Fruit fly (Drosophila melanogaster) whole organism, embryonic: ENCODE data around the gene Fkbp59.

Experiments
- Aef1 ChIP-seq: fragments of 200-800 bp; sonication (Bioruptor generic); IDR thresholded peaks from 3 replicates; pipeline ENCODE4 v1.3.6; 2022; ENCODE audit warnings: missing biosample characterization, missing genetic modification characterization
- Bdp1 ChIP-seq: fragments of 200-800 bp; sonication (Bioruptor generic); optimal IDR thresholded peaks from 3 replicates; lab custom pipeline; 2016; ENCODE audit warnings: missing biosample characterization, missing genetic modification characterization
- CG11247 ChIP-seq: fragments of 200-800 bp; sonication (Bioruptor generic); IDR thresholded peaks from 2 replicates; pipeline ENCODE4 v1.3.6; 2022; ENCODE audit warnings: missing biosample characterization, missing genetic modification characterization
- CG11456 ChIP-seq: fragments of 200-800 bp; sonication (Bioruptor generic); IDR thresholded peaks from 3 replicates; pipeline ENCODE4 v1.3.6; 2022; ENCODE audit warnings: missing biosample characterization, missing genetic modification characterization
- CG13123 ChIP-seq: fragments of 200-800 bp; sonication (Bioruptor generic); optimal IDR thresholded peaks from 2 replicates; lab custom pipeline; 2016; ENCODE audit warnings: missing biosample characterization, missing genetic modification characterization
- CG14441 ChIP-seq: fragments of 200-800 bp; sonication (Bioruptor generic); IDR thresholded peaks from 2 replicates; pipeline ENCODE4 v1.3.6; 2022; ENCODE audit warnings: missing biosample characterization, missing genetic modification characterization
- CG15073 ChIP-seq: fragments of 200-800 bp; sonication (Bioruptor generic); optimal IDR thresholded peaks from 2 replicates; lab custom pipeline; 2016; ENCODE audit warnings: missing biosample characterization, missing genetic modification characterization
- CG17328 ChIP-seq: fragments of 200-800 bp; sonication (Bioruptor generic); IDR thresholded peaks from 2 replicates; pipeline ENCODE4 v1.3.6; 2022; ENCODE audit warnings: missing biosample characterization, missing genetic modification characterization
- CG17612 ChIP-seq: fragments of 200-800 bp; sonication (Bioruptor generic); IDR thresholded peaks from 2 replicates; pipeline ENCODE4 v1.3.6; 2022; ENCODE audit warnings: missing biosample characterization, missing genetic modification characterization
- CG1792 ChIP-seq: fragments of 200-800 bp; sonication (Bioruptor generic); optimal IDR thresholded peaks from 2 replicates; lab custom pipeline; 2016; ENCODE audit warnings: missing biosample characterization, missing genetic modification characterization
- CG2202 ChIP-seq: fragments of 200-800 bp; sonication (Bioruptor generic); optimal IDR thresholded peaks from 2 replicates; lab custom pipeline; 2018; ENCODE audit warnings: missing biosample characterization, mild to moderate bottlenecking, missing genetic modification characterization
- CG2678 ChIP-seq: fragments of 200-800 bp; sonication (Bioruptor generic); optimal IDR thresholded peaks from 3 replicates; lab custom pipeline; 2019; ENCODE audit warnings: missing biosample characterization, mild to moderate bottlenecking, missing genetic modification characterization, moderate library complexity
- CG2712 ChIP-seq: fragments of 200-800 bp; optimal IDR thresholded peaks from 3 replicates; lab custom pipeline; 2019; ENCODE audit warnings: missing biosample characterization, mild to moderate bottlenecking, missing genetic modification characterization, moderate library complexity
- CG43689 ChIP-seq: fragments of 200-800 bp; sonication (Bioruptor generic); IDR thresholded peaks from 2 replicates; pipeline ENCODE4 v1.3.6; 2022; ENCODE audit warnings: missing biosample characterization, missing genetic modification characterization
- CG4424 ChIP-seq: fragments of 200-800 bp; sonication (Bioruptor generic); optimal IDR thresholded peaks from 3 replicates; lab custom pipeline; 2016; ENCODE audit warnings: missing biosample characterization, missing genetic modification characterization
- CG7271 ChIP-seq: fragments of 200-800 bp; sonication (Bioruptor generic); optimal IDR thresholded peaks from 2 replicates; lab custom pipeline; 2018; ENCODE audit warnings: missing biosample characterization, mild to moderate bottlenecking, missing genetic modification characterization, moderate library complexity
- CG9437 ChIP-seq: fragments of 200-800 bp; sonication (Bioruptor generic); optimal IDR thresholded peaks from 2 replicates; lab custom pipeline; 2018; ENCODE audit warnings: missing biosample characterization, mild to moderate bottlenecking, missing genetic modification characterization
- CG9876 ChIP-seq: fragments of 200-800 bp; sonication (Bioruptor generic); optimal IDR thresholded peaks from 2 replicates; lab custom pipeline; 2016; ENCODE audit warnings: missing biosample characterization, missing genetic modification characterization
- Gug ChIP-seq: fragments of 200-800 bp; sonication (Bioruptor generic); IDR thresholded peaks from 4 replicates; pipeline ENCODE4 v1.3.6; 2022; ENCODE audit warnings: missing biosample characterization, missing genetic modification characterization
- HmgZ ChIP-seq: fragments of 200-800 bp; sonication (Bioruptor generic); optimal IDR thresholded peaks from 2 replicates; lab custom pipeline; 2018; ENCODE audit warnings: missing biosample characterization, mild to moderate bottlenecking, missing genetic modification characterization
- Hr3 ChIP-seq: fragments of 200-800 bp; sonication (Bioruptor generic); optimal IDR thresholded peaks from 3 replicates; lab custom pipeline; 2016; ENCODE audit warnings: missing biosample characterization, missing genetic modification characterization
- Lpt ChIP-seq: fragments of >200 bp; optimal IDR thresholded peaks from 2 replicates; lab custom pipeline; 2018; ENCODE audit warnings: missing biosample characterization, missing genetic modification characterization
- Max ChIP-seq: fragments of 200-800 bp; sonication (Bioruptor generic); optimal IDR thresholded peaks from 2 replicates; lab custom pipeline; 2016; ENCODE audit warnings: missing biosample characterization, mild to moderate bottlenecking, missing genetic modification characterization
- Neu2 ChIP-seq: fragments of 200-800 bp; sonication (Bioruptor generic); optimal IDR thresholded peaks from 3 replicates; lab custom pipeline; 2016; ENCODE audit warnings: missing biosample characterization, missing genetic modification characterization, borderline replicate concordance
- NfI ChIP-seq: fragments of 200-800 bp; sonication (Bioruptor generic); optimal IDR thresholded peaks from 3 replicates; lab custom pipeline; 2018; ENCODE audit warnings: missing biosample characterization, mild to moderate bottlenecking, missing genetic modification characterization, moderate library complexity
- Opbp ChIP-seq: fragments of 200-800 bp; sonication (Bioruptor generic); IDR thresholded peaks from 3 replicates; pipeline ENCODE4 v1.3.6; 2022; ENCODE audit warnings: missing biosample characterization, missing genetic modification characterization; ENCODE audit not compliant: partially characterized antibody
- PHDP ChIP-seq: fragments of 200-800 bp; sonication (Bioruptor generic); optimal IDR thresholded peaks from 3 replicates; lab custom pipeline; 2018; ENCODE audit warnings: missing biosample characterization, mild to moderate bottlenecking, missing genetic modification characterization, moderate library complexity
- Sin3A ChIP-seq: fragments of >200 bp; optimal IDR thresholded peaks from 2 replicates; lab custom pipeline; 2018
- Spps ChIP-seq: fragments of 200-800 bp; sonication (Bioruptor generic); optimal IDR thresholded peaks from 2 replicates; lab custom pipeline; 2018; ENCODE audit warnings: missing biosample characterization, mild to moderate bottlenecking, missing genetic modification characterization
- al ChIP-seq: fragments of 200-800 bp; sonication (Bioruptor generic); IDR thresholded peaks from 2 replicates; pipeline ENCODE4 v1.3.6; 2022; ENCODE audit warnings: missing biosample characterization, missing genetic modification characterization
- br ChIP-seq: fragments of >200 bp; optimal IDR thresholded peaks from 2 replicates; lab custom pipeline; 2017
- bsh ChIP-seq, 2 experiments: fragments of 200-800 bp; sonication (Bioruptor generic); optimal IDR thresholded peaks; 2 replicates each; lab custom pipeline; 2017 to 2018; ENCODE audit warnings: mild to moderate bottlenecking in 2 of 2, missing biosample characterization in 2 of 2, missing genetic modification characterization in 2 of 2, moderate library complexity in 1 of 2
- corto ChIP-seq: fragments of 200-800 bp; sonication (Bioruptor generic); optimal IDR thresholded peaks from 2 replicates; lab custom pipeline; 2016; ENCODE audit warnings: missing biosample characterization, mild to moderate bottlenecking, missing genetic modification characterization, moderate library complexity
- crc ChIP-seq: fragments of 200-800 bp; sonication (Bioruptor generic); optimal IDR thresholded peaks from 2 replicates; lab custom pipeline; 2016; ENCODE audit warnings: missing biosample characterization, missing genetic modification characterization
- cwo ChIP-seq: fragments of 200-800 bp; sonication (Bioruptor generic); optimal IDR thresholded peaks from 3 replicates; lab custom pipeline; 2017; ENCODE audit warnings: missing biosample characterization, missing genetic modification characterization, mild to moderate bottlenecking, moderate library complexity, missing genetic modification reagents
- esg ChIP-seq: fragments of 200-800 bp; sonication (Bioruptor generic); conservative IDR thresholded peaks from 2 replicates; pipeline ENCODE4 v1.3.6; 2022; ENCODE audit warnings: missing biosample characterization, missing genetic modification characterization
- exex ChIP-seq: fragments of 200-800 bp; sonication (Bioruptor generic); optimal IDR thresholded peaks from 4 replicates; lab custom pipeline; 2018; ENCODE audit warnings: missing biosample characterization, mild to moderate bottlenecking, missing genetic modification characterization, moderate library complexity
- eyg ChIP-seq: fragments of 200-800 bp; sonication (Bioruptor generic); optimal IDR thresholded peaks from 3 replicates; lab custom pipeline; 2016; ENCODE audit warnings: missing biosample characterization, missing genetic modification characterization
- hkb ChIP-seq, 2 experiments: fragments of 200-800 bp in 1 of 2; fragments of >200 bp in 1 of 2; sonication (Bioruptor generic) in 1 of 2; IDR thresholded peaks in 1 of 2; optimal IDR thresholded peaks in 1 of 2; 2 replicates each; pipeline versions ENCODE4 v1.3.6 to Lab custom; 2017 to 2022; ENCODE audit warnings: missing biosample characterization in 1 of 2, missing genetic modification characterization in 1 of 2
- jigr1 ChIP-seq: fragments of 200-800 bp; sonication (Bioruptor generic); IDR thresholded peaks from 3 replicates; pipeline ENCODE4 v1.3.6; 2022; ENCODE audit warnings: missing biosample characterization, missing genetic modification characterization
- kni ChIP-seq: fragments of 200-800 bp; sonication (Bioruptor generic); optimal IDR thresholded peaks from 3 replicates; lab custom pipeline; 2017; ENCODE audit warnings: mild to moderate bottlenecking, missing biosample characterization, missing genetic modification reagents, missing genetic modification characterization
- lola ChIP-seq, 3 experiments: fragments of >200 bp in 2 of 3; fragments of 200-800 bp in 1 of 3; sonication (Bioruptor generic) in 1 of 3; optimal IDR thresholded peaks; 2 replicates each; lab custom pipeline; 2017 to 2019; ENCODE audit warnings: missing biosample characterization in 3 of 3, missing genetic modification characterization in 3 of 3, mild to moderate bottlenecking in 1 of 3, moderate library complexity in 1 of 3
- maf-S ChIP-seq: fragments of 200-800 bp; sonication (Bioruptor generic); optimal IDR thresholded peaks from 2 replicates; lab custom pipeline; 2016; ENCODE audit warnings: missing biosample characterization, missing genetic modification characterization
- pan ChIP-seq, 4 experiments: fragments of >200 bp in 3 of 4; fragments of 200-800 bp in 1 of 4; sonication (Bioruptor generic) in 1 of 4; optimal IDR thresholded peaks in 3 of 4; IDR thresholded peaks in 1 of 4; 2 replicates each; pipeline versions ENCODE4 v1.3.6 to Lab custom; 2017 to 2022; ENCODE audit warnings: missing biosample characterization in 2 of 4, missing genetic modification characterization in 2 of 4, mixed read lengths in 1 of 4
- ranshi ChIP-seq: fragments of 200-800 bp; sonication (Bioruptor generic); IDR thresholded peaks from 2 replicates; pipeline ENCODE4 v1.3.6; 2022; ENCODE audit warnings: missing biosample characterization, missing genetic modification characterization
- sd ChIP-seq: fragments of 200-800 bp; sonication (Bioruptor generic); optimal IDR thresholded peaks from 3 replicates; lab custom pipeline; 2018; ENCODE audit warnings: missing biosample characterization, mild to moderate bottlenecking, missing genetic modification characterization, moderate library complexity
- sens-2 ChIP-seq: fragments of 200-800 bp; sonication (Bioruptor generic); IDR thresholded peaks from 2 replicates; pipeline ENCODE4 v1.3.6; 2022; ENCODE audit warnings: missing biosample characterization, missing genetic modification characterization
- slou ChIP-seq: fragments of 200-800 bp; sonication (Bioruptor generic); optimal IDR thresholded peaks from 3 replicates; lab custom pipeline; 2016; ENCODE audit warnings: missing biosample characterization, missing genetic modification characterization
- sr ChIP-seq: fragments of 200-800 bp; sonication (Bioruptor generic); IDR thresholded peaks from 3 replicates; pipeline ENCODE4 v1.3.6; 2022; ENCODE audit warnings: missing biosample characterization, missing genetic modification characterization
- trh ChIP-seq: fragments of 200-800 bp; sonication (Bioruptor generic); optimal IDR thresholded peaks from 2 replicates; lab custom pipeline; 2016; ENCODE audit warnings: missing biosample characterization, missing genetic modification characterization
- vfl ChIP-seq: fragments of 200-800 bp; sonication (Bioruptor generic); optimal IDR thresholded peaks from 2 replicates; lab custom pipeline; 2016; ENCODE audit warnings: missing biosample characterization, missing genetic modification characterization

Gene Fkbp59

DNA sequence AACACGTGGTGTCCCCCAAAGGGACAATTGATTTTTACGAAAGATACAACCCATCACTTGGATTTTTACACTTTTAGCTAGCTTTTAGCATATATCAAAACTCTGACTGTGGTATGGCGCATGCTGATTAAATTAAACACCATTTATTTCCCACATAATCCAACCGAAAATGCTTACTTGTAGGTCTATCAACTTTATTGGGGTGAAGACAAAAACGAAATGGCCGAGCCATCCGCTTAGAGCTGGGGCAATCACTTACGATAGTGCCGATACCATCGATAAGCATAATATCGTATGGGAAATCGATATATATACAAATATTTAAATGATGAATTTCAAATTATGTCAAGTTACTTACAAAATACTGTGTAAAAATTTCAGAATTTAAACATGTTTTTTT, 9.5 kb downstream of the Fkbp59 start, which contains the start of gene RpS2 (continued):
- TF ChIP-seq hkb (optimal IDR thresholded peaks at IDR 0.05; lab: Kevin White, UChicago) (no peak), hkb (GFP tag; IDR thresholded peaks at IDR 0.05; lab: Robert Waterston, UW) (peak; percentile 22; the same call in 1 of the 2 replicates), pan (optimal IDR thresholded peaks at IDR 0.05; lab: Kevin White, UChicago) (no peak), pan (GFP tag; optimal IDR thresholded peaks at IDR 0.05 in 1 of 2, IDR thresholded peaks at IDR 0.05 in 1 of 2) (peak in 1 of 2 experiments; percentile 7), PHDP (tag; lab: Kevin White, UChicago) (peak; percentile 67), cwo (no peak), Max (peak; percentile 42), NfI (peak; percentile 16), sens-2 (GFP tag; lab: Robert Waterston, UW) (no peak), lola (GFP tag; optimal IDR thresholded peaks at IDR 0.05; lab: Kevin White, UChicago) (no peak), CG7271 (tag; lab: Kevin White, UChicago) (no peak), vfl (GFP tag; lab: Kevin White, UChicago) (peak; percentile 33), CG2712 (tag; lab: Kevin White, UChicago) (no peak), CG15073 (GFP tag; lab: Kevin White, UChicago) (no peak), crc (GFP tag; lab: Kevin White, UChicago) (no peak), CG9437 (GFP tag; lab: Kevin White, UChicago) (peak; percentile 39), CG14441 (GFP tag; lab: Robert Waterston, UW) (no peak), CG2202 (tag; lab: Kevin White, UChicago) (peak; percentile 45), CG2678 (tag; lab: Kevin White, UChicago) (peak; percentile 42), Sin3A (lab: Kevin White, UChicago) (peak; percentile 10), maf-S (GFP tag; lab: Kevin White, UChicago) (no peak), Lpt (GFP tag; lab: Kevin White, UChicago) (no peak), ranshi (GFP tag; lab: Robert Waterston, UW) (no peak), CG43689 (GFP tag; lab: Robert Waterston, UW) (no peak), CG1792 (GFP tag; lab: Kevin White, UChicago) (no peak), slou (GFP tag; lab: Kevin White, UChicago) (peak; percentile 28), CG11247 (GFP tag; lab: Robert Waterston, UW) (no peak), CG13123 (peak; percentile 36), Spps (tag; lab: Kevin White, UChicago) (no peak), al (GFP tag; lab: Robert Waterston, UW) (0 out of 2 replicates have a peak, but pooled peaks have one; percentile 16), sd (tag; lab: Kevin White, UChicago) (peak; percentile 84), Hr3 (GFP tag; lab: Kevin White, UChicago) (peak; percentile 32), Bdp1 (no peak), CG4424 (no peak), Opbp (GFP tag; lab: Robert Waterston, UW) (peak; percentile 100), CG17612 (GFP tag; lab: Robert Waterston, UW) (no peak), corto (no peak), CG17328 (peak; percentile 60), kni (GFP tag; lab: Kevin White, UChicago) (peak; percentile 38), HmgZ (tag; lab: Kevin White, UChicago) (peak; percentile 75), br (lab: Kevin White, UChicago) (no peak), Neu2 (GFP tag; lab: Kevin White, UChicago) (no peak), jigr1 (GFP tag; lab: Robert Waterston, UW) (peak; percentile 18; the same call in 1 of the 3 replicates), trh (no peak), eyg (GFP tag; lab: Kevin White, UChicago) (no peak), esg (no peak), CG9876 (no peak), sr (GFP tag; lab: Robert Waterston, UW) (peak; percentile 22; the same call in 1 of the 3 replicates), Gug (GFP tag; lab: Robert Waterston, UW) (peak; percentile 8; the same call in 1 of the 4 replicates), bsh (GFP tag; optimal IDR thresholded peaks at IDR 0.05; lab: Kevin White, UChicago) (peak; percentile 7 to 35), CG11456 (GFP tag; lab: Robert Waterston, UW) (0 out of 3 replicates have a peak, but pooled peaks have one; percentile 6), Aef1 (GFP tag; lab: Robert Waterston, UW) (no peak), exex (tag; lab: Kevin White, UChicago) (peak; percentile 31)
